Worm (Caenorhabditis elegans): Measurements from ENCODE around the gene jmjd-2.

DNA sequence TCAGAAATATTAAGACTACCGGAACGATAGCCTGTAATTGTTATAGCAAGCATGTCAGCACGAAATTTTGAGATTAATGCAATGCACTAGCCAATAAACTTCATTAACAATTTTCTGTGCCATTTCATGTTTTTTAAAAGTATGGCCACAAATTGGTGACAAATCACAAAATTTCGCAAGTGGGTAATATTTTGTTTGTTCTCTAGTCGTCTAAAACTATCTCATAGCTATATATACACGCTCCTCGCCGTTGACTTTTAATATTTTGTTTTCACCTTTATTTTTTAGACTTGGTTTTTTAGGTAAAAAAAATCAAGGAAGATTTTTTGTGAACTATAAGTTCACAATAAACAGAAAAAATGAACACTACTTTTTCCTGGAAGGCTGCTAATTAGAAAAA lies 47.4 kb upstream of the jmjd-2 start:
- TF ChIP-seq ceh-28 (tag; optimal IDR thresholded peaks at IDR 0.05): no peak
- peak; percentile 81 for TF ChIP-seq pha-4 (tag; optimal IDR thresholded peaks at IDR 0.05)
- TF ChIP-seq unc-62 (GFP tag; optimal IDR thresholded peaks at IDR 0.05): no peak
- no peak for TF ChIP-seq elt-1 (tag; optimal IDR thresholded peaks at IDR 0.05)
- TF ChIP-seq ceh-82 (tag; optimal IDR thresholded peaks at IDR 0.05): no peak
- no peak for TF ChIP-seq ztf-4 (tag; optimal IDR thresholded peaks at IDR 0.05)
- TF ChIP-seq nhr-25 (tag; optimal IDR thresholded peaks at IDR 0.05): no peak
